Fruit fly (Drosophila melanogaster) whole organism, wandering third instar larva: ENCODE measurements around the gene Invadolysin.

ENCODE experiments used
- CG9705 ChIP-seq: fragments of 200-800 bp; sonication (Bioruptor generic); optimal IDR thresholded peaks from 2 replicates; lab custom pipeline; 2018; ENCODE audit warnings: missing biosample characterization, mild to moderate bottlenecking, missing genetic modification characterization
- br ChIP-seq: fragments of 200-800 bp; sonication (Bioruptor generic); optimal IDR thresholded peaks from 2 replicates; lab custom pipeline; 2016; ENCODE audit warnings: missing biosample characterization, missing genetic modification characterization
- dl ChIP-seq, 2 experiments: fragments of 175-275, 200-275 bp in 1 of 2; fragments of 200-275 bp in 1 of 2; sonication (Bioruptor generic); optimal IDR thresholded peaks; lab custom pipeline; 2018; ENCODE audit warnings: mild to moderate bottlenecking in 2 of 2, missing biosample characterization in 2 of 2, missing genetic modification characterization in 2 of 2, moderate library complexity in 2 of 2; ENCODE audit not compliant: partially characterized antibody in 2 of 2, insufficient read depth in 1 of 2
- tai ChIP-seq: sonication (Bioruptor generic); optimal IDR thresholded peaks from 2 replicates; lab custom pipeline; 2016; ENCODE audit warnings: missing biosample characterization, missing genetic modification characterization

DNA sequence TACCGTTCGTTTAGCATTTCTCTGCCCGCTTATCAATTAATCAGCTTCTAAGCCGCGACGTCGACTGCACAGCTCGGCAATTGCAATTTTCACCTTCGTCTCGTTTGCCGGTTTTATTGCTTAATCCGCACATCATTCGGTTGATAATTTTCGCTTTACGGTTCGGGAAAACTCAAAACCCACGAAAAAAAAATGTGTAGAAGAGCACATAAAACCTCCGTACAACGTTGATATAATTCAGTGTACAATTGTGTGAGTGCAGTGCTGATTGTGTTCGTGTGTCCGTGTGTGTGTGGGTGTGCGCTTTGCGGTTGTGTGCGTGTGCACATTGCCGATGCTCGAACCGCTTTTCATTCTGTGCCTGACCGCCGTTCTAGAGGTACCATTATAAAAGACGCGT, 32.3 kb upstream of the Invadolysin start, which contains the start of gene CAH7:
- TF ChIP-seq dl (GFP tag; optimal IDR thresholded peaks at IDR 0.05; lab: Kevin White, UChicago; ENCODE audit: insufficient read depth in 1 of 2, partially characterized antibody in 2 of 2) (no peak), tai (GFP tag; lab: Kevin White, UChicago) (no peak), br (GFP tag; lab: Kevin White, UChicago) (no peak), CG9705 (GFP tag; lab: Kevin White, UChicago) (no peak)
